Worm (Caenorhabditis elegans) whole organism, L3 larva: ENCODE results near the gene gpd-3.
A peak's percentile ranks its signal among the peaks of the same experiment; 100 is the strongest.

Source experiments
- R02D3.7 ChIP-seq: fragments of 150-350 bp; optimal IDR thresholded peaks from 2 replicates; lab custom pipeline; 2014; ENCODE audit warnings: missing biosample characterization, missing genetic modification characterization
- daf-12 ChIP-seq: fragments of 150-350 bp; optimal IDR thresholded peaks from 2 replicates; lab custom pipeline; 2014; ENCODE audit warnings: missing biosample characterization, missing genetic modification reagents, missing genetic modification characterization
- elt-2 ChIP-seq: sonication (generic microtip); optimal IDR thresholded peaks from 2 replicates; lab custom pipeline; 2016; ENCODE audit warnings: missing genetic modification reagents, mild to moderate bottlenecking, missing genetic modification characterization, missing compliant biosample characterization
- elt-3 ChIP-seq, 3 experiments: fragments of 150-350 bp in 1 of 3; sonication (generic microtip) in 2 of 3; optimal IDR thresholded peaks; 2 replicates in 2 of 3; 4 replicates in 1 of 3; lab custom pipeline; 2014 to 2017; ENCODE audit warnings: missing biosample characterization in 3 of 3, missing genetic modification characterization in 3 of 3
- fos-1 ChIP-seq: fragments of 150-350 bp; optimal IDR thresholded peaks from 2 replicates; lab custom pipeline; 2014; ENCODE audit warnings: missing biosample characterization, missing genetic modification characterization
- nhr-23 ChIP-seq: fragments of 150-350 bp; optimal IDR thresholded peaks from 2 replicates; lab custom pipeline; 2014; ENCODE audit warnings: missing biosample characterization, missing genetic modification reagents, missing genetic modification characterization
- nhr-25 ChIP-seq: sonication (generic microtip); optimal IDR thresholded peaks from 2 replicates; lab custom pipeline; 2017; ENCODE audit warnings: missing biosample characterization, missing genetic modification characterization
- nhr-76 ChIP-seq: fragments of 150-350 bp; sonication (generic microtip); optimal IDR thresholded peaks from 5 replicates; lab custom pipeline; 2014; ENCODE audit warnings: missing biosample characterization, missing genetic modification characterization
- pha-4 ChIP-seq: fragments of 150-350 bp; optimal IDR thresholded peaks from 2 replicates; lab custom pipeline; 2014; ENCODE audit warnings: missing biosample characterization, missing genetic modification reagents, missing genetic modification characterization
- pqm-1 ChIP-seq: fragments of 150-350 bp; optimal IDR thresholded peaks from 2 replicates; lab custom pipeline; 2017; ENCODE audit warnings: missing biosample characterization, missing genetic modification characterization, inconsistent platforms
- skn-1 ChIP-seq: fragments of 150-350 bp; optimal IDR thresholded peaks from 2 replicates; lab custom pipeline; 2014; ENCODE audit warnings: missing biosample characterization, missing genetic modification characterization
- snpc-4 ChIP-seq: fragments of 150-350 bp; optimal IDR thresholded peaks from 2 replicates; lab custom pipeline; 2014; ENCODE audit warnings: missing biosample characterization, missing genetic modification characterization
- unc-39 ChIP-seq: sonication (generic microtip); optimal IDR thresholded peaks from 4 replicates; lab custom pipeline; 2017; ENCODE audit warnings: missing biosample characterization, missing genetic modification characterization
- ztf-11 ChIP-seq: fragments of 150-350 bp; optimal IDR thresholded peaks from 2 replicates; lab custom pipeline; 2014; ENCODE audit warnings: missing biosample characterization, missing genetic modification characterization

- TF ChIP-seq snpc-4 (tag; lab: Kevin White, UChicago) (no peak), pha-4 (tag; lab: Kevin White, UChicago) (peak; percentile 86), skn-1 (tag; lab: Kevin White, UChicago) (no peak), elt-3 (tag; optimal IDR thresholded peaks at IDR 0.05; lab: Kevin White, UChicago) (no peak), ztf-11 (tag; lab: Kevin White, UChicago) (no peak), pqm-1 (tag; lab: Kevin White, UChicago) (no peak), R02D3.7 (tag; lab: Kevin White, UChicago) (no peak), elt-2 (tag; lab: Kevin White, UChicago) (peak; percentile 32), nhr-25 (tag; lab: Kevin White, UChicago) (peak; percentile 74), nhr-76 (tag; lab: Kevin White, UChicago) (no peak), unc-39 (no peak), fos-1 (tag; lab: Kevin White, UChicago) (no peak), daf-12 (tag; lab: Kevin White, UChicago) (no peak), nhr-23 (no peak)
These were observed 1.5 kb downstream of the gpd-3 start for ce11 chrX:3111687-3112086.
